Worm (Caenorhabditis elegans): ENCODE results near the gene srw-19.

Gene srw-19

DNA sequence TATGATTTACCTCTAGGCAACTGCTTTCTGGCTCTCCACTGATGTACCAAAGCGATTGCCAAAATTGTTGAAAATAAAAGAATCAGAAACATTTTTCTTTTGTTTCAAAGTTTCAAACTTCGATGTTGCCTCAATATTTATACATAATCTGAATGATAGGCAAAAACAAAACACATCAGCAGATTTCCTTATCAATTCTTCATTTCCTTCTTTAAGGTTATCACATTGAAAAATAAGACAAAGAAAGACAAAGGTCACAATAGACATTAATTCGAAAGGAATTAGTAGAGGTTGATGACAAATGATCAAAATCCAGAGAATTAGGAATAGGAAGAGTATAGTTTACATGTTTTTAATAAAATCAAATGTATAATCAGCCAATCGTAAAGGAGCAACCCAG, 9.8 kb upstream of the srw-19 start, which contains the start of gene cyp-34A2:
Gene cyp-34A2, minus strand, starts transcription at position 101 of the 400 bp plus-strand sequence.
- no peak for TF ChIP-seq nhr-76 (tag; optimal IDR thresholded peaks at IDR 0.05)
- peak; percentile 0 for TF ChIP-seq pqm-1 (tag; optimal IDR thresholded peaks at IDR 0.05)

ce11 chrV:15287856-15288255, 6.7 kb upstream of the srw-19 start, which contains the start of gene cyp-34A1:
TSS of gene cyp-34A1 (minus strand) at chrV:15287956.
- TF ChIP-seq nhr-237 (tag; optimal IDR thresholded peaks at IDR 0.05) (no peak), nhr-25 (tag; optimal IDR thresholded peaks at IDR 0.05) (peak; percentile 19)

DNA sequence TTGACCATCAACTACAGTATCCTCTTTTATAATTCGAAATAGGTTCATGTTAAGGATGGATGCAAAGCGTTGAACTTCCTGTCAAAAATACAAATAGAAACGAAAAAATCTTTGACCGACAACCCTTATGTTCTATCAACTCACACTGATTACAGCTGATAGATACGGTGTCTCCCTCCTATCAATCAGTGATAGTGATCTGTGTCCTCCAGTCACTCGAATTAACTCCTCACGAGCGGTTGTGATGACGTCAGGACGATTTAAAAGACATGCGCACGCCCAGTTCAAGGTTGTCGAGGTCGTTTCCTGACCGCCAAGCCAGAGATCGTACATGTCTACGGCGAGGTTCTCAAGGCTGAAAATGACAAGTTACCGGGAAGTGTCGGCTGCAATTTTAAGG, 4.8 kb upstream of the srw-19 start:
- TF ChIP-seq nhr-25 (tag; optimal IDR thresholded peaks at IDR 0.05), result peak; percentile 74
- TF ChIP-seq ZK546.5 (tag; optimal IDR thresholded peaks at IDR 0.05), result no peak
- no peak for TF ChIP-seq elt-1 (tag; optimal IDR thresholded peaks at IDR 0.05)
- TF ChIP-seq nhr-77 (tag; optimal IDR thresholded peaks at IDR 0.05), result no peak
- no peak for TF ChIP-seq nhr-11 (tag; optimal IDR thresholded peaks at IDR 0.05)
- no peak for TF ChIP-seq lin-15B (tag; optimal IDR thresholded peaks at IDR 0.05)

ce11 chrV:15276915-15277314, 4.3 kb downstream of the srw-19 start, which contains the start of gene srw-17:
TSS of gene srw-17 (minus strand) at chrV:15277015.
- no peak for TF ChIP-seq lin-39 (tag; optimal IDR thresholded peaks at IDR 0.05)
- TF ChIP-seq nhr-28 (tag; optimal IDR thresholded peaks at IDR 0.05), result no peak
- TF ChIP-seq mml-1 (tag; optimal IDR thresholded peaks at IDR 0.05), result no peak
- TF ChIP-seq ztf-4 (tag; optimal IDR thresholded peaks at IDR 0.05), result no peak
- TF ChIP-seq unc-39 (tag; optimal IDR thresholded peaks at IDR 0.05), result no peak
- no peak for TF ChIP-seq nhr-25 (tag; optimal IDR thresholded peaks at IDR 0.05)
- TF ChIP-seq skn-1 (tag; optimal IDR thresholded peaks at IDR 0.05), result no peak
- no peak for TF ChIP-seq unc-62 (GFP tag; optimal IDR thresholded peaks at IDR 0.05)
- TF ChIP-seq pqm-1 (tag; optimal IDR thresholded peaks at IDR 0.05), result no peak
- no peak for TF ChIP-seq hmg-11 (tag; optimal IDR thresholded peaks at IDR 0.05)
- no peak for TF ChIP-seq daf-12 (tag; optimal IDR thresholded peaks at IDR 0.05)
- no peak for TF ChIP-seq nhr-77 (tag; optimal IDR thresholded peaks at IDR 0.05)
- no peak for TF ChIP-seq nhr-76 (tag; optimal IDR thresholded peaks at IDR 0.05)

DNA sequence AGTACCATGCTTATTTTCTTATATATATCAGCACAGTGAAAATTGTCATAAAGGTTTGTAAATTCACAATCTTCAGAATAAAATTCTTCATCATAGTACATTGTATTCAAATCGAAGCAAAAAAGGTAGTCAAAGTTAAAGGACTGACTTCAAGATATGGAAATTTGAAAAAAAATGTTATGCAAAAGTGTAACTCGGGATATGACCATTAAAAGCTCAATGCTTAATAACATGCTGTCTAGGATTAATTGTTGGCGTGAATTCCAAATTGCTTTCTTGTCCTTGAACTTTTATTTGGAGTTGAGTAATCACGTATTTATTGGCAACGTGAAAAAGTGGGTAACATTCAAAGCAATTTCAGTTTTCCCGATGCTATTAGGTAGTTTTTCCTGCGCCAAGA, 6.4 kb downstream of the srw-19 start, which contains the start of gene srw-16:
Gene srw-16, minus strand, starts transcription at position 101 of the 400 bp plus-strand sequence.
- TF ChIP-seq unc-62 (GFP tag; optimal IDR thresholded peaks at IDR 0.05), result no peak
- TF ChIP-seq nfya-1 (tag; optimal IDR thresholded peaks at IDR 0.05; ENCODE audit: insufficient read depth), result no peak
- TF ChIP-seq ama-1 (optimal IDR thresholded peaks at IDR 0.05), result no peak
- TF ChIP-seq fkh-10 (GFP tag; optimal IDR thresholded peaks at IDR 0.05), result no peak
- TF ChIP-seq fkh-2 (tag; optimal IDR thresholded peaks at IDR 0.05), result no peak
- TF ChIP-seq nhr-12 (tag; optimal IDR thresholded peaks at IDR 0.05), result no peak
- TF ChIP-seq nhr-43 (tag; optimal IDR thresholded peaks at IDR 0.05; ENCODE audit: poor library complexity, severe bottlenecking), result no peak
- TF ChIP-seq zag-1 (tag; optimal IDR thresholded peaks at IDR 0.05), result no peak
- no peak for TF ChIP-seq nhr-25 (tag; optimal IDR thresholded peaks at IDR 0.05)
- no peak for TF ChIP-seq ceh-28 (tag; optimal IDR thresholded peaks at IDR 0.05)
- TF ChIP-seq aly-2 (tag; optimal IDR thresholded peaks at IDR 0.05), result no peak
- TF ChIP-seq nhr-76 (tag; optimal IDR thresholded peaks at IDR 0.05), result no peak
- no peak for TF ChIP-seq sea-2 (GFP tag; optimal IDR thresholded peaks at IDR 0.05)
- no peak for TF ChIP-seq jun-1 (tag; optimal IDR thresholded peaks at IDR 0.05)
- no peak for TF ChIP-seq egl-5 (tag; optimal IDR thresholded peaks at IDR 0.05)
- no peak for TF ChIP-seq egl-27 (tag; optimal IDR thresholded peaks at IDR 0.05)
- TF ChIP-seq nhr-28 (tag; optimal IDR thresholded peaks at IDR 0.05), result no peak
- TF ChIP-seq nhr-11 (tag; optimal IDR thresholded peaks at IDR 0.05), result no peak
- no peak for TF ChIP-seq pha-4 (tag; optimal IDR thresholded peaks at IDR 0.05)
- TF ChIP-seq unc-39 (tag; optimal IDR thresholded peaks at IDR 0.05), result no peak

DNA sequence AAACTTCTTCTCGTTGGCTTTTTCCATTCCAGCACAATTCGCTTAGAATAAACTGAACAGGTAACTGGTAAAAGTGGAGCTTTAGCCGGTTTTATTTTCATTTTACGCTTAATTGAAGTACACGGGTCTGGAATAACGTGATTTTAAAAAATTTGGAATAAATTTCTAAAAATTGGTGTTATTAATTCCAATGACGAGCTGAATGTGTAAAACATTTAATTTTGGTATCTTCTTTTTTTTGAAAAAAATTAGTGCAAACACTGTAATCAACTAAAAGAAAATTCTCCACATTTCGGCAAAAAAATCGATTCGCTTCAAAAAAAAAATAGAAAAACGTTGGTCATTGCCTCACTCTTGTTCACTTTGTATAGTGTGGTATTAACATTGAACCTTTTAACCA, 8.9 kb downstream of the srw-19 start, which contains the start of gene T10H4.4:
Gene T10H4.4, minus strand, starts transcription at position 101 of the 400 bp plus-strand sequence.
- TF ChIP-seq ceh-82 (tag; optimal IDR thresholded peaks at IDR 0.05) (no peak), lsy-12 (tag; optimal IDR thresholded peaks at IDR 0.05) (no peak), nhr-11 (tag; optimal IDR thresholded peaks at IDR 0.05) (no peak), pha-4 (tag; optimal IDR thresholded peaks at IDR 0.05) (no peak), egl-27 (tag; optimal IDR thresholded peaks at IDR 0.05) (no peak), elt-1 (tag; optimal IDR thresholded peaks at IDR 0.05) (no peak), sea-2 (GFP tag; optimal IDR thresholded peaks at IDR 0.05) (no peak), fkh-2 (tag; optimal IDR thresholded peaks at IDR 0.05) (no peak), mml-1 (tag; optimal IDR thresholded peaks at IDR 0.05) (no peak), unc-39 (tag; optimal IDR thresholded peaks at IDR 0.05) (no peak), egl-5 (tag; optimal IDR thresholded peaks at IDR 0.05) (no peak), jun-1 (tag; optimal IDR thresholded peaks at IDR 0.05) (no peak), mdl-1 (tag; optimal IDR thresholded peaks at IDR 0.05) (no peak), ceh-28 (tag; optimal IDR thresholded peaks at IDR 0.05) (no peak), fos-1 (tag; optimal IDR thresholded peaks at IDR 0.05) (no peak), lin-39 (tag; optimal IDR thresholded peaks at IDR 0.05) (no peak), daf-12 (tag; optimal IDR thresholded peaks at IDR 0.05) (no peak), nfya-1 (tag; optimal IDR thresholded peaks at IDR 0.05; ENCODE audit: insufficient read depth) (no peak), aly-2 (tag; optimal IDR thresholded peaks at IDR 0.05) (no peak), pqm-1 (tag; optimal IDR thresholded peaks at IDR 0.05) (no peak)
